Worm (Caenorhabditis elegans): ENCODE data around the gene Y54G11A.1.

ce11 chrII:14214109-14214508, 54.9 kb downstream of the Y54G11A.1 start, which contains the start of gene Y48B6A.10:
- no peak for TF ChIP-seq nhr-11 (tag; optimal IDR thresholded peaks at IDR 0.05)
- no peak for TF ChIP-seq nhr-76 (tag; optimal IDR thresholded peaks at IDR 0.05)
- no peak for TF ChIP-seq blmp-1 (tag; optimal IDR thresholded peaks at IDR 0.05)
- TF ChIP-seq elt-3 (tag; optimal IDR thresholded peaks at IDR 0.05) = no peak
- no peak for TF ChIP-seq dpl-1 (GFP tag; optimal IDR thresholded peaks at IDR 0.05)
- TF ChIP-seq alr-1 (tag; optimal IDR thresholded peaks at IDR 0.05; ENCODE audit: borderline replicate concordance) = no peak
- no peak for TF ChIP-seq nhr-28 (tag; optimal IDR thresholded peaks at IDR 0.05)
- no peak for TF ChIP-seq lin-15B (tag; optimal IDR thresholded peaks at IDR 0.05)
- TF ChIP-seq aha-1 (tag; optimal IDR thresholded peaks at IDR 0.05) = no peak
